Fruit fly (Drosophila melanogaster): ENCODE results near the gene Cpr35B.

DNA sequence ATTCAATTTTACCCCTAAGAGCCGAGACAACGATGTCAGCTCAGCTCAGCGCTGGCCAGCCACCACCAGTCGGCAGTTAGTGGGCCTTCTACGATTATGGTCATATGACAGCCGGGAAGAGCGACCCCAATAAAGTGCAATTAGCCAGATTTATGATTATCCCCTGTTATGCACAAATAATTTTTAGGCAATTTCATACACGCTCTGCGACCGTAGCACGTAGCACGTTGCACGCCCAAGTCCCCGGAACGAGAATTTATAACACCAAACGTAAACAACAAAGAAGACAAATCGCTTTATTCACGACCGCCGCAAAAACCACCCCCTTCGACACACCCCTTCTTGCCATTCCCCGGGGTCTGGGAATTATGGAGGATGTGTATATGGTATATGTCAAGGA is 29.3 kb upstream of the Cpr35B start:
- no peak for TF ChIP-seq CG1620 (GFP tag; optimal IDR thresholded peaks at IDR 0.05)
- no peak for TF ChIP-seq ovo (GFP tag; optimal IDR thresholded peaks at IDR 0.05)
- TF ChIP-seq cic (GFP tag; optimal IDR thresholded peaks at IDR 0.05): no peak
